Worm (Caenorhabditis elegans) whole organism, late embryonic: Measurements from ENCODE around the gene blos-4.

Experiments
- C08G9.2 ChIP-seq: sonication (generic microtip); optimal IDR thresholded peaks from 2 replicates; lab custom pipeline; 2016; ENCODE audit warnings: mild to moderate bottlenecking, missing genetic modification characterization, moderate library complexity, missing compliant biosample characterization
- C38D4.7 ChIP-seq: fragments of 200-800 bp; sonication (Bioruptor generic); optimal IDR thresholded peaks from 2 replicates; lab custom pipeline; 2018; ENCODE audit warnings: mild to moderate bottlenecking, missing genetic modification characterization, moderate library complexity, missing compliant biosample characterization
- F13H6.1 ChIP-seq: sonication (generic microtip); optimal IDR thresholded peaks from 2 replicates; lab custom pipeline; 2016; ENCODE audit warnings: missing genetic modification characterization, missing compliant biosample characterization
- T23F11.4 ChIP-seq: fragments of 200-800 bp; sonication (Bioruptor generic); optimal IDR thresholded peaks from 2 replicates; lab custom pipeline; 2018; ENCODE audit warnings: mild to moderate bottlenecking, missing genetic modification characterization, missing compliant biosample characterization
- Y22D7AL.16 ChIP-seq: sonication (generic microtip); optimal IDR thresholded peaks from 2 replicates; lab custom pipeline; 2016; ENCODE audit warnings: missing genetic modification characterization, missing compliant biosample characterization
- ama-1 ChIP-seq: fragments of 150-350 bp; optimal IDR thresholded peaks from 2 replicates; lab custom pipeline; 2014
- ceh-14 ChIP-seq: sonication (generic microtip); optimal IDR thresholded peaks from 2 replicates; lab custom pipeline; 2016; ENCODE audit warnings: missing genotype, missing genetic modification characterization, missing compliant biosample characterization
- ceh-2 ChIP-seq: sonication (generic microtip); optimal IDR thresholded peaks from 2 replicates; lab custom pipeline; 2016; ENCODE audit warnings: missing genotype, missing genetic modification characterization, missing compliant biosample characterization
- ceh-30 ChIP-seq: fragments of 150-350 bp; optimal IDR thresholded peaks from 2 replicates; lab custom pipeline; 2014; ENCODE audit warnings: missing biosample characterization, missing genetic modification characterization
- ceh-45 ChIP-seq: fragments of 200-800 bp; sonication (Bioruptor generic); IDR thresholded peaks from 2 replicates; pipeline ENCODE4 v1.3.6; 2022; ENCODE audit warnings: missing genetic modification reagents, missing genetic modification characterization, missing compliant biosample characterization
- ceh-48 ChIP-seq: sonication (generic microtip); optimal IDR thresholded peaks from 2 replicates; lab custom pipeline; 2016; ENCODE audit warnings: missing genetic modification characterization, inconsistent platforms, missing compliant biosample characterization
- ceh-6 ChIP-seq: fragments of 200-800 bp; sonication (Bioruptor generic); optimal IDR thresholded peaks from 2 replicates; lab custom pipeline; 2018; ENCODE audit warnings: mild to moderate bottlenecking, missing genetic modification characterization, missing compliant biosample characterization
- ceh-9 ChIP-seq: sonication (generic microtip); optimal IDR thresholded peaks from 2 replicates; lab custom pipeline; 2016; ENCODE audit warnings: mild to moderate bottlenecking, missing genetic modification characterization, inconsistent platforms, missing compliant biosample characterization
- dmd-4 ChIP-seq: sonication (generic microtip); optimal IDR thresholded peaks from 2 replicates; lab custom pipeline; 2016; ENCODE audit warnings: borderline replicate concordance, missing genetic modification characterization, missing compliant biosample characterization
- dve-1 ChIP-seq: sonication (generic microtip); optimal IDR thresholded peaks from 2 replicates; lab custom pipeline; 2017; ENCODE audit warnings: antibody characterized with exemption, mild to moderate bottlenecking, missing genetic modification characterization, missing compliant biosample characterization
- elt-4 ChIP-seq: sonication (generic microtip); optimal IDR thresholded peaks from 2 replicates; lab custom pipeline; 2016; ENCODE audit warnings: missing genetic modification characterization, missing compliant biosample characterization
- ets-4 ChIP-seq: sonication (generic microtip); optimal IDR thresholded peaks from 2 replicates; lab custom pipeline; 2016; ENCODE audit warnings: missing genetic modification characterization, missing compliant biosample characterization
- fax-1 ChIP-seq: sonication (generic microtip); optimal IDR thresholded peaks from 2 replicates; lab custom pipeline; 2016; ENCODE audit warnings: missing genotype, missing genetic modification characterization, missing compliant biosample characterization
- fkh-10 ChIP-seq: fragments of 150-350 bp; optimal IDR thresholded peaks from 2 replicates; lab custom pipeline; 2014; ENCODE audit warnings: missing biosample characterization, missing genetic modification reagents, missing genetic modification characterization
- gmeb-2 ChIP-seq: sonication (generic microtip); optimal IDR thresholded peaks from 2 replicates; lab custom pipeline; 2016; ENCODE audit warnings: missing genetic modification characterization, inconsistent platforms, missing compliant biosample characterization
- hlh-13 ChIP-seq: fragments of 200-800 bp; sonication (Bioruptor generic); optimal IDR thresholded peaks from 2 replicates; lab custom pipeline; 2018; ENCODE audit warnings: mild to moderate bottlenecking, missing genetic modification characterization, missing compliant biosample characterization
- hlh-15 ChIP-seq: sonication (generic microtip); optimal IDR thresholded peaks from 2 replicates; lab custom pipeline; 2016; ENCODE audit warnings: missing genetic modification characterization, missing compliant biosample characterization
- hlh-30 ChIP-seq: sonication (generic microtip); optimal IDR thresholded peaks from 2 replicates; lab custom pipeline; 2017; ENCODE audit warnings: antibody characterized with exemption, missing genetic modification characterization, missing compliant biosample characterization; ENCODE audit not compliant: insufficient read depth
- hlh-8 ChIP-seq: sonication (generic microtip); optimal IDR thresholded peaks from 2 replicates; lab custom pipeline; 2016; ENCODE audit warnings: missing genotype, missing genetic modification characterization, missing compliant biosample characterization
- lim-6 ChIP-seq: sonication (generic microtip); optimal IDR thresholded peaks from 2 replicates; lab custom pipeline; 2016; ENCODE audit warnings: missing genetic modification characterization, missing compliant biosample characterization
- lin-11 ChIP-seq: fragments of 200-800 bp; sonication (Bioruptor generic); optimal IDR thresholded peaks from 2 replicates; lab custom pipeline; 2018; ENCODE audit warnings: mild to moderate bottlenecking, missing genetic modification characterization, missing compliant biosample characterization
- madf-2 ChIP-seq: sonication (generic microtip); optimal IDR thresholded peaks from 2 replicates; lab custom pipeline; 2017; ENCODE audit warnings: missing genetic modification characterization, missing compliant biosample characterization
- mec-3 ChIP-seq: sonication (generic microtip); optimal IDR thresholded peaks from 2 replicates; lab custom pipeline; 2016; ENCODE audit warnings: borderline replicate concordance, missing genetic modification characterization, missing compliant biosample characterization
- nhr-11 ChIP-seq: fragments of 150-350 bp; optimal IDR thresholded peaks from 2 replicates; lab custom pipeline; 2014; ENCODE audit warnings: missing biosample characterization, missing genetic modification characterization
- odd-2 ChIP-seq: sonication (generic microtip); optimal IDR thresholded peaks from 2 replicates; lab custom pipeline; 2017; ENCODE audit warnings: antibody characterized with exemption, mild to moderate bottlenecking, missing genetic modification characterization, missing compliant biosample characterization
- pax-1 ChIP-seq: fragments of 150-350 bp; optimal IDR thresholded peaks from 2 replicates; lab custom pipeline; 2014; ENCODE audit warnings: missing biosample characterization, missing genetic modification characterization
- pha-2 ChIP-seq: sonication (generic microtip); optimal IDR thresholded peaks from 2 replicates; lab custom pipeline; 2017; ENCODE audit warnings: mild to moderate bottlenecking, missing genetic modification characterization, missing compliant biosample characterization
- pha-4 ChIP-seq: fragments of 150-350 bp; optimal IDR thresholded peaks from 2 replicates; lab custom pipeline; 2018; ENCODE audit warnings: missing biosample characterization, missing genetic modification reagents, missing genetic modification characterization
- rnt-1 ChIP-seq: sonication (generic microtip); optimal IDR thresholded peaks from 2 replicates; lab custom pipeline; 2016; ENCODE audit warnings: missing genetic modification characterization, missing compliant biosample characterization
- sox-4 ChIP-seq: sonication (generic microtip); optimal IDR thresholded peaks from 2 replicates; lab custom pipeline; 2017; ENCODE audit warnings: mild to moderate bottlenecking, missing genetic modification characterization, inconsistent platforms, missing compliant biosample characterization
- syd-9 ChIP-seq: sonication (generic microtip); optimal IDR thresholded peaks from 2 replicates; lab custom pipeline; 2016; ENCODE audit warnings: mild to moderate bottlenecking, missing genetic modification characterization, moderate library complexity, missing compliant biosample characterization
- tbx-2 ChIP-seq: sonication (generic microtip); optimal IDR thresholded peaks from 2 replicates; lab custom pipeline; 2016; ENCODE audit warnings: missing genetic modification characterization, missing compliant biosample characterization
- ttx-3 ChIP-seq: sonication (generic microtip); optimal IDR thresholded peaks from 2 replicates; lab custom pipeline; 2016; ENCODE audit warnings: missing genetic modification reagents, missing genetic modification characterization, missing compliant biosample characterization
- unc-3 ChIP-seq, 2 experiments: fragments of 200-800 bp in 1 of 2; sonication (Bioruptor generic) in 1 of 2; sonication (generic microtip) in 1 of 2; conservative IDR thresholded peaks in 1 of 2; optimal IDR thresholded peaks in 1 of 2; 2 replicates each; pipeline versions ENCODE4 v1.3.6 to Lab custom; 2016 to 2022; ENCODE audit warnings: missing compliant biosample characterization in 2 of 2, missing genetic modification characterization in 2 of 2, missing genetic modification reagents in 1 of 2
- unc-42 ChIP-seq: sonication (generic microtip); optimal IDR thresholded peaks from 2 replicates; lab custom pipeline; 2016; ENCODE audit warnings: missing genotype, missing genetic modification characterization, missing compliant biosample characterization
- unc-55 ChIP-seq: sonication (generic microtip); optimal IDR thresholded peaks from 2 replicates; lab custom pipeline; 2017; ENCODE audit warnings: missing biosample characterization, missing genetic modification reagents, missing genetic modification characterization
- unc-86 ChIP-seq: sonication (generic microtip); optimal IDR thresholded peaks from 2 replicates; lab custom pipeline; 2016; ENCODE audit warnings: missing genetic modification characterization, missing compliant biosample characterization

blos-4 gene

ce11 chrII:6269805-6270414, 24.9 kb downstream of the blos-4 start, which contains the start of gene F13H8.2 (continued):
- TF ChIP-seq tbx-2 (tag; lab: Kevin White, UChicago) (peak; percentile 73), madf-2 (tag; lab: Kevin White, UChicago) (no peak), hlh-8 (no peak), hlh-30 (tag; lab: Kevin White, UChicago) (no peak), ceh-14 (tag; lab: Kevin White, UChicago) (peak; percentile 57), ceh-9 (tag; lab: Kevin White, UChicago) (no peak), sox-4 (tag; lab: Kevin White, UChicago) (no peak), odd-2 (tag; lab: Kevin White, UChicago) (no peak), ceh-30 (no peak), gmeb-2 (tag; lab: Kevin White, UChicago) (no peak), dve-1 (tag; lab: Kevin White, UChicago) (no peak), F13H6.1 (tag; lab: Kevin White, UChicago) (peak; percentile 41), lim-6 (tag; lab: Kevin White, UChicago) (no peak), pha-2 (tag; lab: Kevin White, UChicago) (no peak), ceh-45 (GFP tag; lab: Robert Waterston, UW) (no peak), unc-86 (tag; lab: Kevin White, UChicago) (no peak), ceh-48 (tag; lab: Kevin White, UChicago) (peak; percentile 18), fax-1 (tag; lab: Kevin White, UChicago) (peak; percentile 32), C08G9.2 (tag; lab: Kevin White, UChicago) (peak; percentile 53), hlh-15 (no peak), ceh-6 (GFP tag; lab: Kevin White, UChicago) (no peak), elt-4 (tag; lab: Kevin White, UChicago) (no peak), dmd-4 (tag; lab: Kevin White, UChicago) (no peak), unc-3 (GFP tag; conservative IDR thresholded peaks at IDR 0.05; lab: Robert Waterston, UW) (no peak; the same call in 1 of the 2 replicates), unc-3 (tag; optimal IDR thresholded peaks at IDR 0.05; lab: Kevin White, UChicago) (no peak), nhr-11 (tag; lab: Kevin White, UChicago) (no peak), ceh-2 (tag; lab: Kevin White, UChicago) (peak; percentile 40), C38D4.7 (GFP tag; lab: Kevin White, UChicago) (no peak), Y22D7AL.16 (tag; lab: Kevin White, UChicago) (no peak), ttx-3 (no peak), ets-4 (no peak), T23F11.4 (GFP tag; lab: Kevin White, UChicago) (no peak), rnt-1 (tag; lab: Kevin White, UChicago) (peak; percentile 31), ama-1 (no peak), unc-55 (peak; percentile 19)
- TF ChIP-seq, all 69 proteins: peak for 20

- peak; percentile 25 for TF ChIP-seq unc-42 (tag; lab: Kevin White, UChicago)
- TF ChIP-seq madf-2 (tag; lab: Kevin White, UChicago), result no peak
- no peak for TF ChIP-seq F13H6.1 (tag; lab: Kevin White, UChicago)
- TF ChIP-seq pha-4 (tag; lab: Kevin White, UChicago), result no peak
Measured at ce11 chrII:6273916-6274315, 28.9 kb downstream of the blos-4 start, which contains the start of gene bpl-1. Gene bpl-1, plus strand, starts transcription at chrII:6274216.

- no peak for TF ChIP-seq lim-6 (tag; lab: Kevin White, UChicago)
- no peak for TF ChIP-seq mec-3 (tag; lab: Kevin White, UChicago)
- no peak for TF ChIP-seq sox-4 (tag; lab: Kevin White, UChicago)
- TF ChIP-seq C38D4.7 (GFP tag; lab: Kevin White, UChicago), result no peak
- TF ChIP-seq F13H6.1 (tag; lab: Kevin White, UChicago), result no peak
- no peak for TF ChIP-seq lin-11 (tag; lab: Kevin White, UChicago)
- TF ChIP-seq pha-2 (tag; lab: Kevin White, UChicago), result no peak
- no peak for TF ChIP-seq unc-86 (tag; lab: Kevin White, UChicago)
- TF ChIP-seq ceh-2 (tag; lab: Kevin White, UChicago), result no peak
- TF ChIP-seq ets-4, result no peak
- TF ChIP-seq fkh-10 (GFP tag; lab: Kevin White, UChicago), result no peak
- no peak for TF ChIP-seq hlh-13 (GFP tag; lab: Kevin White, UChicago)
- no peak for TF ChIP-seq elt-4 (tag; lab: Kevin White, UChicago)
- no peak for TF ChIP-seq pax-1 (tag; lab: Kevin White, UChicago)
- no peak for TF ChIP-seq madf-2 (tag; lab: Kevin White, UChicago)
- no peak for TF ChIP-seq syd-9 (tag; lab: Kevin White, UChicago)
Measured at ce11 chrII:6281002-6281401, 36.0 kb downstream of the blos-4 start, which contains the start of gene scly-1. Gene scly-1, minus strand, starts transcription at chrII:6281102.
